Fruit fly (Drosophila melanogaster) Kc167 (cell line): ENCODE data around the gene Unr.

Experiments used
- Myc ChIP-seq: fragments of >200 bp; optimal IDR thresholded peaks from 2 replicates; lab custom pipeline; 2017; ENCODE audit warnings: missing external identifiers
- Sin3A ChIP-seq: fragments of >200 bp; optimal IDR thresholded peaks from 2 replicates; lab custom pipeline; 2018; ENCODE audit warnings: missing external identifiers
- h ChIP-seq: fragments of >200 bp; optimal IDR thresholded peaks from 3 replicates; lab custom pipeline; 2018; ENCODE audit warnings: missing external identifiers
- insv ChIP-seq: fragments of >200 bp; optimal IDR thresholded peaks from 3 replicates; lab custom pipeline; 2018; ENCODE audit warnings: missing external identifiers
- psq ChIP-seq: fragments of >200 bp; optimal IDR thresholded peaks from 2 replicates; lab custom pipeline; 2017; ENCODE audit warnings: missing external identifiers
- ttk ChIP-seq: sonication (Bioruptor generic); optimal IDR thresholded peaks from 2 replicates; lab custom pipeline; 2017; ENCODE audit warnings: missing external identifiers

Unr gene

DNA sequence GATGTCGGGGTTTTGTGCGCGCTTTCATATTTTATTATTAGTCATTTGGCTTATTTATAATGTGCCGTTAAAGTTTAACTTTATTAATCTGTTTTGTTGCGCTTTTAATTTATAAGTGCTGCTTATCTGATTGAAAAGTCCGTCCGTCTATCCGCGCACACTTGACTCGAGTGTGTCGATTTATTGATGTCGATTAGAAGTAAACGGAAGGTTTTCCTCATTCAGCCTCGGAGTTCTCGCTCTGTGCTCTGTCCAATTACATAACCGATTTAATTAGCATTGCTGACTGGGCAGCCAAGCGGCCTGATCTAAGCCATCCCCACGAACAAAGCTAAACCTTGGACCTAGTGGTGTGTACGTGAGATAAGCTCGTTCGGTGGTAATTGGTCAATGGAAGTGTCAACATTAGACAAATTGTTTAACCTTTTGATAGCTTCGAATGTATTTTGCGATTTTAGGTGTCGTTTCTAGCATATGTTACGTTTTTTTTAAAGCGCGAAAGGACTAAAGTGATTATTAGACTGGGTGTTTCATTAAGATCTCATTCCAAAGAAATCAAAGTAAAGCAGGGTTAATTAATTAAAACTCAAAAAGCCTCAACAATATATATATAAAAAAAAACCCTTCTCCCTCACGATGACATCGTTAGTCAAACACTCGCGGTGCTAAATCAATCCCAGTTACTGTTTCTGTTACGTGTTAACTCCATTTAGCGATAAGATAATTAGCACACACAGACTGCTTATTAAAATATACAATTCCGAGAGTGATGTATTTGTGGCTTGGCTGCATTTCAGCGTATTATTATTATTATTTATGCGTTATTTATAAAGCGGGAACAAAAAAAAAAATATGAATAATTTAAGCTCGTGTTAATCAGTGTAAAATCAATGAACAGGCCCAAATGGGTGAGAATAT is 11.5 kb upstream of the Unr start:
- TF ChIP-seq psq: no peak
- no peak for TF ChIP-seq insv (lab: Kevin White, UChicago)
- no peak for TF ChIP-seq ttk (lab: Kevin White, UChicago)
- TF ChIP-seq Sin3A: no peak
- TF ChIP-seq Myc (lab: Kevin White, UChicago): no peak
- TF ChIP-seq h: no peak

DNA sequence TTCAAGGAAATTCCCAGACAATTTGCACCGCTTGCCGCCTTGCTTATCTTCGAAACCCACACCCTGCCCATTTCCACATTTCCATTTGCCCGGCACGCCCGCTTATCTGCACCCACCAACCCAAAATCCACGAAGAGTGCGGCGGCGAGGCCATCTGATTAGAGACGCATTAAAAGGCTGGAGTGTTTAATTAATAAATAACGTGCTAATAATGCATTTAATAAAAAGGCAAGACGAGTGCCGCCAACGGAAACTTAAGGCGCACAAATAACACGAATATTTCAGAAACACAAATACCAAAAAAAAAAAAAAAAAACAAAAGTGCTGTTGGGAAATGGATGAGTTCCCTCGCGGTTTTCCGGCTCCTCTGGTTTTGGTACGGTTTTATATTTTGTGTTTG is 10.8 kb upstream of the Unr start:
- no peak for TF ChIP-seq h
- no peak for TF ChIP-seq insv (lab: Kevin White, UChicago)
- TF ChIP-seq ttk (lab: Kevin White, UChicago): no peak
- TF ChIP-seq psq: no peak
- no peak for TF ChIP-seq Sin3A
- TF ChIP-seq Myc (lab: Kevin White, UChicago): no peak

DNA sequence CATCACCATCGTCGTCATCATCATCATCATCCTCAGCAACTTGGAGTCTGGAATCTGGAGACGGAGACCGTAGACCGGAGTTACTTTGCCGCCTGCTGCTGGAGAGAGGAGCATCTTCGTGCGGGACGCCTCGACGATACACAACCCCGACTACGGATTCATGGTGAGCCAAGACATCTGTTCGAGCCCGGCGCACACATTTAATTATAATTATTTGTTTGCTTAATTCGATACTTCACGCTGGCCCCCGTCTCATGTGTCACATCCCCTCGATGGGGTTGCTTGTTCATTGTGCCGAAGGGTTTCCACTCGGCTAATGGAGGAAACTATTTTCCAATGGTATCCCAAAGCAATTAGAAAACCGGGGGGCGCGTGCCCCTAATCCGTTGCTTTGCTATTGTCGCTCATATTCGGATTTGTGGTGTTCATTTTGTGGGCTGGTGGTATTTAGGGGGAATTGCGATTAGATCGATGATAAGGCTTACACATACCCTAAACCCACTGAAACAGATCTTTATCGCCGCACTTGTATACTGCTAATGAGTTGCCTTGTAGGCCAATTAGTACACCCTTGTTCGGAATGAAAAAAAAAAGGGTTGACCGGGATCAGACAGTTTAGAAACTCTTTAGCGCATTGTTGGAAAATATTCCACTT is 9.9 kb upstream of the Unr start:
- TF ChIP-seq Myc (lab: Kevin White, UChicago) (no peak), psq (no peak), Sin3A (no peak), insv (lab: Kevin White, UChicago) (no peak), h (no peak), ttk (lab: Kevin White, UChicago) (no peak)

DNA sequence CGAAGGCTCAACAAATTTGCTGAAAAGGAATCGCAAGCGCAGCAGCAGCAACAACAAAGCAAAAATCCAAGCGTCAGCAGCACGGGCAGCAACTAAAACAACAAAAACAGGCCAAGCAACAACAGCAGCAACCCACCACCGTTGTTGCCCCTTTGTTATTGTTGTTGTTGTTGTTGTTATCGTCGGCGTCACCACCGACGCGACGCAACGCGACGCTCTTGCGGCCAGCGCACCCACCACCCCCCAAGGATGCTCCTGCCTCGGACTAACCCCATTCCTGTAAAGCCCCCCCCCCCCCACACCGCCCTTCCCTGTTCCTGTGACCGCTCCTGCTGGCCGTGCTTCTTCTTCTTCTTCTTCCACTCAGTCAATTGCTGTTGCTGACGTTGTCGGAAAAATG is 8.6 kb upstream of the Unr start:
- TF ChIP-seq Sin3A: no peak
- no peak for TF ChIP-seq h

DNA sequence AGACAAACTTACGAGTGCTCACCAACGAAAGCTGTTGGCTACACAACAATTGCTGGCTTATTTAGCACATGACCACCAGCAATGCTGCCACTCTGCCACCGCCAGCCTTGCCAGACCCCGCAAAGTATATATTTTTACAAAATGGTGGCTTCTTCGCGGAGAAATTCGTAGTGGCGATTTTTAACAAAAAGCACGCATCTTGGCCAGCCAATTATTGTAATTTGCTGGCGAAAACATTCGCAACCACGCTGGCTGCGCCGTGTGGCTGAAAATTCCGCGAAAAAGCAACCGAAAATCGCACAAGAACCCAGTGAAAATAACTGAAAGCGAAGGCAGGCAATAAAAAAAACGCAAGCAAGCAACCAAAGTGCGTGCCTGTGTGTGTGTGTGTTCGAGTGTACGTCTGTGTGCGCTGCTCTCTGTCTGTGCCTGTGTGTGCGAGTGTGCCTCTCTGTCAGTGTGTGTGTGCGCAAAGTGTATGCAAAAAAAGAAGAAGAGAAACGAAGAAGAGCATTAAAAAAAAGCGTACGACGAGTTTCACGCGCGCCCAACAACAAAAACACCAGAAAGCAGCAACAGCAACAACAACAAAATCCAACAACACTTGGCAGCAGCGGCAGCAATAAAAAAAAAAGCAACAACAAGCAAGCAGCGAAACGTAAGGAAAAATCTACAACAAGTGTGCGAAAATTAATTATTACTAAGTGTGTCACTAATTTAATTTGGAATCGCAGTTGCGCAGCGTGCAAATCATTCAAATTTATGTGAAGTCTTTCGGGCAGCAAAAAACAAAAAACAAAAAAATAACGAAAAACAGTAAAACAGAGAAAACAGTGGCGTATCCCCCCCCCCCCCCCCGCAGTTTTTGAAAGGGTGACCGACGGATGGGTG is 7.9 kb upstream of the Unr start, which contains the start of gene Gug:
TSS of gene Gug (plus strand) at position 123 of the 891 bp plus-strand sequence.
- TF ChIP-seq psq (no peak), Myc (lab: Kevin White, UChicago) (no peak), insv (lab: Kevin White, UChicago) (no peak), h (no peak), Sin3A (no peak), ttk (lab: Kevin White, UChicago) (no peak)

DNA sequence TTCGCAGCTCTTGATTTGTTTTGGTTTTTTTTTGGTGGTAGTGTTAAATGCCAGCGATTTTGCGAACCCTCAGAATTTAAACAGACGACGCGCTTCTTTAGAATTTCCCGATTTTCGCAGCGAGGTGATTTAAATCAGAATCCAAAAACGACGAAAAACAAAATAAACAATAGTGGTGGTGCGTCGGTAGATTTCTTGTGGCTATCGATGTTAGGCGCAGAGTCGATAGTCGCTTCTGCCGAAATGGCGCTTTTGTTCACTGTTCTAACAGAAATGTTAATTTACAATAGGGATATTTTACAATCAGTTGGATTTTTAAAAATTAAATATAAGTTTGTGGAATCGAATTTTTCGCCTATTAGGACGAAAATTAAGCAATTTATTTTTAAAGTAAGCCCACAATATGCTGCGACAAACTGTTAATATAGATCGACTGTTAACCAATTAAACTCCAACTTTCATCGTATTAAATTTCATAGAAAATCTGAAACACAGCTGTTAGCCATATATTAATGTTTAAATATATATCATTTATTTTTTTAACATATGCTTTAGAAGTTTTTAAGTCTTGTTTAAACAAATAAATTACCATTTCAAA is 7.1 kb upstream of the Unr start, which contains the start of gene CG6983:
TSS of gene CG6983 (minus strand) at position 176 of the 598 bp plus-strand sequence.
- TF ChIP-seq Sin3A (no peak), ttk (lab: Kevin White, UChicago) (no peak), psq (no peak), Myc (lab: Kevin White, UChicago) (no peak), h (no peak), insv (lab: Kevin White, UChicago) (no peak)

DNA sequence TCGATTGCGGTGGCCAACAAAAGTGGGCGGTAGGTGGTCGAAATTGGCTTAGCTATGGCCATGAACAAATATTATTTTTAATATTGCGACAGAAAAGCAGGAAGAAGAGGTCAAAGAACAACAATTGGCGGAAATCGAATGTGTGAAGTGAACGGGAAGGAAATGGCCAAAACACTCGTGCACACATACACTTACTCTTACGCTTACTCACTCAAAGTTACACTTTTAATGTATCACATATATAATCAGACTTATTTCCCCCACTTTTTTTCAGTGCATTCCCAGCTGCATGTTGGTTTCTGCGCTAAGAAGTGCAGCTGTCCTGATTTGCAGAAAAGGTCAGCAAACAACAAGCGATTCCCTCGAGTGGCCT is 6.3 kb upstream of the Unr start:
- no peak for TF ChIP-seq insv (lab: Kevin White, UChicago)

DNA sequence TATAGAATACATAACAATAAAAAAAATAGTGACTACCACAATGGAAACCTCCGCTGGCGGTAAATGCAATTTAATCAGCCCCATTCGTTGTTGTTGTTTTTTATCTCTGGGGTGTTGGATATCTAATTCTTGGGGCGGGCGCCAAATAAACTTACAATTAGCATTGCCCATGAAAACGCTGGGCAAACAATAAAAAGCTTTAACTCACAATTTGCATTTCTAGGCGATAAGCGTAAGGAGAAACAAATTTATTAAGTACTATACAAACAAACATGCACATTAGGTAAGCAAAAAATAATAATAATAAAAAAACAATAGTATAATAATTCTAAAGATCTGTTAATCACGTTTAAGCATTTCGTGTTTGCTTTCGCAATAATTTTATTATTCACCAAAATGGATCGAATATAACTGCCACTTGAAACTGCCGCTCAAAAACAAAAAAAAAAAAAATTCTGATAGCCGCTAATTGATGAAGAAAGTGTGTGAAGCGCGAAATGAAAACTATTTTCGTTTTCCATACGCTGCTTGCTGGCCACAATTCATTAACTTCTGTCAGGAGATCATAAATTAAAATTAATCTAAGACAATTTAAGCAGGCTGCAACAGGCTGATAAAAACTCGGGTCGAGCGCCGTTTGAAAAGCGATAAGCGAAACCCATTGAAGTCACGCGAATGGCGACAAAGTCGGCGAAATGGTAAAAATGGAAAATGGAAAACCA is 5.8 kb upstream of the Unr start:
- no peak for TF ChIP-seq ttk (lab: Kevin White, UChicago)
- TF ChIP-seq Sin3A: no peak
- TF ChIP-seq insv (lab: Kevin White, UChicago): no peak
- no peak for TF ChIP-seq Myc (lab: Kevin White, UChicago)
- TF ChIP-seq psq: no peak
- no peak for TF ChIP-seq h

DNA sequence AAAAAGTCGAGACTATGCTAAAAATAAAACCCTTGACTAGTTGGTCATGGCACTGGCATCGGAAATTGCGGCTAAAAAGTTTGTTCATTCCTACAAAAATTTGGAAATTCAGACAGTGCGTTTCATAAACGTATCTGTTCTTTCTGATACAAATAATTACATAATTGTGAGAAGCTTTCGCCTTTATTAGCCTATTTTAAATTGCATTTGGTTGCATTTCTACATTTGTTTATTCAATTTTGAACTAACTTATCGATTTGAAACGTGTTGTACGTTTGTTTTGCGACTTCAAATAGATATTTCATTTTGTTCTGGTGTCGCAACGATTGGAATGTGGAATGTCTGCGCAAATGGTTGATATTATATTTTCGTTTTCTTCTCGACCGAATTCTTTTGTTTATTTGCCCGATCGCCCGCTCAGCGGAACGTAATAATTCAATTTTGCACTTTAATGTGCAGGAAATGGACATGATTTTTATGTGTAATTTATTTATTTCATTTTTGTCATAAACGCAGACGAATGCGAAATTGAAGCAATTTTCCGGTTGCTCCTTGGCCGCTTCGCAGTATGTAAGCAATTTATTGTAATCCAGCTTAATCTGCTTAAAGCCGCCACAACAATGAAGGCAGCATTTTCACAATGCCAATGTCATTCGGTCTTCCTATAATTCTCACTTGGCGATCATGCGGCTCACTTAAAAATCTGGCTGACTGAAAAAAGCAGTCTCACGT is 4.0 kb upstream of the Unr start:
- no peak for TF ChIP-seq insv (lab: Kevin White, UChicago)
- no peak for TF ChIP-seq Myc (lab: Kevin White, UChicago)
- TF ChIP-seq psq: no peak
- no peak for TF ChIP-seq Sin3A
- TF ChIP-seq ttk (lab: Kevin White, UChicago): no peak
- no peak for TF ChIP-seq h

DNA sequence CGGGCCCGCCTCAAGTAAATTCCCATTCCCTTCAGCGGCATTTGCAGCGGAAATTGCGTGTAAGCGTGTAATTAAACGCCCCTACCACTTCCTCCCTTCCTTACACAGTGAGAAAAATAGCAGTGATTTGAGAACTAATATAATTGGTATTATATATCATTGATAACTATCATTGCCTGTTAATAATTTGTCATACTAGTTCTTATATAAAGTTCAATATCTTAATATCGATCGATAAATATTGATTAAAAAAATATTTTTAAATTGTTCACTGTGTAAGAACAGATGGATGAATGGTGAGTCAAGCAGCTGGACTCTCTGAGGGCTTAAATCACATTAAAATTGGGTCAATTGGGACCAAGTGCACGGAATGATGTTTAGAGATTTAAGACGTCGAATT is 2.8 kb upstream of the Unr start:
- TF ChIP-seq ttk (lab: Kevin White, UChicago) (no peak), h (no peak), insv (lab: Kevin White, UChicago) (no peak), Sin3A (no peak), Myc (lab: Kevin White, UChicago) (no peak), psq (no peak)
